Fruit fly (Drosophila melanogaster): Measurements from ENCODE around the gene CG7377.

The CG7377 gene

DNA sequence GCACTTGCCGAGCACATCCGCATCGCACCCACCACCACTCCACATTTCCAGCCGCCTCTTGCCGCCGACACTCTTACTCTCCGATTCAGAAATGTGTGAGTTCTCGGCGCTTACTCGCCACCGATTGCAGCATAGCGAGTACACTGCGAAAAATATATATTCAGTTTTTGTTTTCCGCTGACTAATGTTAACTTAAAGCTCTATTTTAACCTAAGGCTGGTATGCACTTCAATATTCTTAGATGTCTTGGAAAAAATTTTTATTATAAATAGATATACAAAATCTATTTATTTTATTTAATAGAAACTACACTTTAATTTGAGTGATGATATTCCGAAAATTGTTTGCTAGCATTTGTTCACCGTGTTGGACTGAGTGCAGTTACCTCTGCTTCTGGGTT is 9.8 kb downstream of the CG7377 start:
- TF ChIP-seq rgr (GFP tag; optimal IDR thresholded peaks at IDR 0.05) (peak; percentile 3), CG9705 (GFP tag; optimal IDR thresholded peaks at IDR 0.05) (no peak), Sp1 (GFP tag; optimal IDR thresholded peaks at IDR 0.05) (peak; percentile 30), Mio (GFP tag; optimal IDR thresholded peaks at IDR 0.05) (no peak), CG32264 (GFP tag; optimal IDR thresholded peaks at IDR 0.05) (no peak), jim (GFP tag; optimal IDR thresholded peaks at IDR 0.05) (no peak), Jra (GFP tag; optimal IDR thresholded peaks at IDR 0.05) (no peak), dsf (GFP tag; optimal IDR thresholded peaks at IDR 0.05; ENCODE audit: borderline replicate concordance) (no peak), Hnf4 (GFP tag; optimal IDR thresholded peaks at IDR 0.05) (no peak), CrebA (GFP tag; optimal IDR thresholded peaks at IDR 0.05; ENCODE audit: borderline replicate concordance) (no peak), fru (GFP tag; optimal IDR thresholded peaks at IDR 0.05) (no peak), HLH106 (tag; optimal IDR thresholded peaks at IDR 0.05) (peak; percentile 32), dl (GFP tag; optimal IDR thresholded peaks at IDR 0.05; ENCODE audit: insufficient read depth in 1 of 2, partially characterized antibody in 2 of 2) (no peak), foxo (GFP tag; optimal IDR thresholded peaks at IDR 0.05) (peak in 1 of 2 experiments; percentile 32)

DNA sequence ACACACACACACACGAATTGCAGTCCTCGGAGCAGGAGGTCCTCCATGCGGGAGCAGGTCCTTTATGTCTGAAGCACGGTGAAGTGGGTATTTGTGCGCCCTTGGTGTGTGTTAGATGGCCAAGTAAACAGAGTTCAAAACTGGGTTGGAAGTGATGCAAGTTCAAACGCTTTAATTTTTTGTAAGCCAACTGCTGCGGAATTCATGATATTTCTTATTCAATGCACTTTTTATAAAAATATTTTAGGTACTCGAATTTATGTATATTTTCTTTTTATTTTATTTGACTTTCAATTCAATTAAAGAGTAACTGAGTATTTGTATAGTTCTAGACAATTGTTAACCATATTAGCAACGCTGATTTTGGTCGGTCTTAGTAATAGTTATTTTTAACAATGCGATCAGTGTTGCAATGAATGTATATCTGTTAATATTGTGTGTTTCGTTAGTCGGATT is 10.5 kb downstream of the CG7377 start, which contains the start of the genes CG14137 and CG46394:
Gene CG14137, minus strand, starts transcription at position 101 of the 456 bp plus-strand sequence.
Gene CG46394, plus strand, starts transcription at position 406 of the 456 bp plus-strand sequence.
- peak; percentile 84 for TF ChIP-seq Dfd (GFP tag; optimal IDR thresholded peaks at IDR 0.05)
- no peak for TF ChIP-seq HLH106 (tag; optimal IDR thresholded peaks at IDR 0.05)

DNA sequence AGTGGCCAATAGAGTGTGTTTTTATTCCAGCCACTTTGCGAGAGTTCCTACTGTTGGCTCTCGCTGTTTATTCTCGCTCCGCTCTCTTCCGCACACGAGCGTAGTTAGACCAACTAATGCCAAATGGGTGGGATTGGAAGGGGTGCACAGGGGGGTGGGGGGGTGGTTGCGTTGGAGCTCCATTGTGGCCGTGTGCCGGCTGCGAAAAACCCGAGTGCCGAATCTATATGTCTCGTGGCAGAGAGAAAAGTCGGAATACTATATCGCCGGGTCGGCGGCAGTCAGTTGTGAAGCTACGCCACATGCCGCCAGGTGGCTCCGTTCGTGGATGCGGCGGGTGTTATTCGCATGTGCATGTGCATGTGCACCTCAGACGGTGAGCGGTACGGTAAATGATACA is 11.6 kb downstream of the CG7377 start:
- no peak for TF ChIP-seq Dif (GFP tag; optimal IDR thresholded peaks at IDR 0.05; ENCODE audit: partially characterized antibody)
- TF ChIP-seq N (GFP tag; optimal IDR thresholded peaks at IDR 0.05) = no peak
- TF ChIP-seq usp (GFP tag; optimal IDR thresholded peaks at IDR 0.05) = no peak
- TF ChIP-seq fru (GFP tag; optimal IDR thresholded peaks at IDR 0.05) = no peak
- TF ChIP-seq lola (GFP tag; optimal IDR thresholded peaks at IDR 0.05) = no peak
- no peak for TF ChIP-seq Hr78 (GFP tag; optimal IDR thresholded peaks at IDR 0.05)
- TF ChIP-seq br (GFP tag; optimal IDR thresholded peaks at IDR 0.05) = no peak
- no peak for TF ChIP-seq psq (GFP tag; optimal IDR thresholded peaks at IDR 0.05)
- TF ChIP-seq ey (GFP tag; optimal IDR thresholded peaks at IDR 0.05) = no peak
- TF ChIP-seq tai (GFP tag; optimal IDR thresholded peaks at IDR 0.05) = no peak
- TF ChIP-seq dmrt93B (GFP tag; optimal IDR thresholded peaks at IDR 0.05) = no peak
- no peak for TF ChIP-seq CG9705 (GFP tag; optimal IDR thresholded peaks at IDR 0.05)
- no peak for TF ChIP-seq Dfd (GFP tag; optimal IDR thresholded peaks at IDR 0.05)
- TF ChIP-seq h (GFP tag; optimal IDR thresholded peaks at IDR 0.05) = no peak
- no peak for TF ChIP-seq Rel (GFP tag; optimal IDR thresholded peaks at IDR 0.05)
- no peak for TF ChIP-seq Rel (tag; optimal IDR thresholded peaks at IDR 0.05)
- no peak for TF ChIP-seq sage (GFP tag; optimal IDR thresholded peaks at IDR 0.05)
- no peak for TF ChIP-seq HLH106 (tag; optimal IDR thresholded peaks at IDR 0.05)
- no peak for TF ChIP-seq jim (GFP tag; optimal IDR thresholded peaks at IDR 0.05)

- no peak for TF ChIP-seq Sp1 (GFP tag; optimal IDR thresholded peaks at IDR 0.05)
- no peak for TF ChIP-seq foxo (GFP tag; optimal IDR thresholded peaks at IDR 0.05)
- TF ChIP-seq rgr (GFP tag; optimal IDR thresholded peaks at IDR 0.05) = no peak
- no peak for TF ChIP-seq usp (GFP tag; optimal IDR thresholded peaks at IDR 0.05)
- no peak for TF ChIP-seq dsf (GFP tag; optimal IDR thresholded peaks at IDR 0.05; ENCODE audit: borderline replicate concordance)
- TF ChIP-seq br (GFP tag; optimal IDR thresholded peaks at IDR 0.05) = no peak
- no peak for TF ChIP-seq tai (GFP tag; optimal IDR thresholded peaks at IDR 0.05)
- no peak for TF ChIP-seq Hr78 (GFP tag; optimal IDR thresholded peaks at IDR 0.05)
- TF ChIP-seq Myc (optimal IDR thresholded peaks at IDR 0.05) = no peak
- TF ChIP-seq jim (GFP tag; optimal IDR thresholded peaks at IDR 0.05) = no peak
- no peak for TF ChIP-seq psq (GFP tag; optimal IDR thresholded peaks at IDR 0.05)
- no peak for TF ChIP-seq sage (GFP tag; optimal IDR thresholded peaks at IDR 0.05)
These were observed 12.5 kb downstream of the CG7377 start for dm6 chr3L:11602040-11602439.

dm6 chr3L:11604227-11604626 is 14.7 kb downstream of the CG7377 start:
- no peak for TF ChIP-seq GATAd (GFP tag; optimal IDR thresholded peaks at IDR 0.05)
- TF ChIP-seq Dfd (GFP tag; optimal IDR thresholded peaks at IDR 0.05) = peak; percentile 93
